Worm (Caenorhabditis elegans) whole organism, young adult: ENCODE results near the gene F48E3.6.
A peak's percentile ranks its signal among the peaks of the same experiment; 100 is the strongest.

Source experiments
- F23B12.7 ChIP-seq: sonication (generic microtip); optimal IDR thresholded peaks from 2 replicates; lab custom pipeline; 2017; ENCODE audit warnings: missing genetic modification characterization, mild to moderate bottlenecking, missing compliant biosample characterization, antibody characterized with exemption, moderate library complexity; ENCODE audit not compliant: insufficient read depth
- F37B4.10 ChIP-seq: fragments of 200-800 bp; sonication (Bioruptor generic); IDR thresholded peaks from 2 replicates; pipeline ENCODE4 v1.3.6; 2022; ENCODE audit warnings: missing genetic modification characterization, missing compliant biosample characterization
- F39B2.1 ChIP-seq: fragments of 200-800 bp; sonication (Bioruptor generic); IDR thresholded peaks from 2 replicates; pipeline ENCODE4 v1.3.6; 2022; ENCODE audit warnings: missing genetic modification reagents, missing genetic modification characterization, missing compliant biosample characterization
- Y53G8AR.9 ChIP-seq: fragments of 200-800 bp; sonication (Bioruptor generic); conservative IDR thresholded peaks from 2 replicates; pipeline ENCODE4 v1.3.6; 2022; ENCODE audit warnings: missing genetic modification reagents, missing genetic modification characterization, missing compliant biosample characterization
- Y56A3A.18 ChIP-seq: fragments of 200-800 bp; sonication (Bioruptor generic); IDR thresholded peaks from 2 replicates; pipeline ENCODE4 v1.3.6; 2022; ENCODE audit warnings: missing genetic modification reagents, missing genetic modification characterization, missing compliant biosample characterization
- Y95B8A.8 ChIP-seq: fragments of 200-800 bp; sonication (Bioruptor generic); IDR thresholded peaks from 2 replicates; pipeline ENCODE4 v1.3.6; 2022; ENCODE audit warnings: missing genetic modification reagents, missing genetic modification characterization, missing compliant biosample characterization
- aptf-2 ChIP-seq: fragments of 200-800 bp; sonication (Bioruptor generic); conservative IDR thresholded peaks from 2 replicates; pipeline ENCODE4 v1.3.6; 2022; ENCODE audit warnings: missing genetic modification reagents, missing genetic modification characterization, missing compliant biosample characterization
- bed-1 ChIP-seq: fragments of 200-800 bp; sonication (Bioruptor generic); IDR thresholded peaks from 2 replicates; pipeline ENCODE4 v1.3.6; 2022; ENCODE audit warnings: missing genetic modification reagents, missing genetic modification characterization, missing compliant biosample characterization
- bed-2 ChIP-seq: fragments of 200-800 bp; sonication (Bioruptor generic); IDR thresholded peaks from 2 replicates; pipeline ENCODE4 v1.3.6; 2022; ENCODE audit warnings: missing genetic modification reagents, missing genetic modification characterization, missing compliant biosample characterization
- cebp-1 ChIP-seq, 2 experiments: fragments of 200-800 bp in 1 of 2; sonication (Bioruptor generic) in 1 of 2; sonication (generic microtip) in 1 of 2; IDR thresholded peaks in 1 of 2; optimal IDR thresholded peaks in 1 of 2; 2 replicates each; pipeline versions ENCODE4 v1.3.6 to Lab custom; 2017 to 2022; ENCODE audit warnings: missing compliant biosample characterization in 2 of 2, missing genetic modification characterization in 2 of 2, mild to moderate bottlenecking in 1 of 2, missing genetic modification reagents in 1 of 2, moderate library complexity in 1 of 2
- ceh-40 ChIP-seq: fragments of 200-800 bp; sonication (Bioruptor generic); IDR thresholded peaks from 2 replicates; pipeline ENCODE4 v1.3.6; 2022; ENCODE audit warnings: missing genetic modification characterization, missing compliant biosample characterization
- ceh-58 ChIP-seq: fragments of 200-800 bp; sonication (Bioruptor generic); IDR thresholded peaks from 2 replicates; pipeline ENCODE4 v1.3.6; 2022; ENCODE audit warnings: missing genetic modification characterization, missing compliant biosample characterization
- die-1 ChIP-seq: sonication (generic microtip); optimal IDR thresholded peaks from 2 replicates; lab custom pipeline; 2016; ENCODE audit warnings: missing genotype, mild to moderate bottlenecking, missing genetic modification characterization, missing compliant biosample characterization
- egl-18 ChIP-seq: fragments of 200-800 bp; sonication (Bioruptor generic); IDR thresholded peaks from 2 replicates; pipeline ENCODE4 v1.3.6; 2022; ENCODE audit warnings: missing genetic modification reagents, missing genetic modification characterization, missing compliant biosample characterization
- egl-44 ChIP-seq: fragments of 200-800 bp; sonication (Bioruptor generic); IDR thresholded peaks from 2 replicates; pipeline ENCODE4 v1.3.6; 2022; ENCODE audit warnings: missing genetic modification reagents, missing genetic modification characterization, missing compliant biosample characterization
- ekl-4 ChIP-seq: fragments of 200-800 bp; sonication (Bioruptor generic); IDR thresholded peaks from 2 replicates; pipeline ENCODE4 v1.3.6; 2022; ENCODE audit warnings: missing genetic modification reagents, missing genetic modification characterization, missing compliant biosample characterization
- hlh-26 ChIP-seq: fragments of 200-800 bp; sonication (Bioruptor generic); conservative IDR thresholded peaks from 2 replicates; pipeline ENCODE4 v1.3.6; 2022; ENCODE audit warnings: missing genetic modification reagents, missing genetic modification characterization, missing compliant biosample characterization
- hmg-1.2 ChIP-seq: fragments of 200-800 bp; sonication (Bioruptor generic); IDR thresholded peaks from 2 replicates; pipeline ENCODE4 v1.3.6; 2022; ENCODE audit warnings: missing genetic modification reagents, missing genetic modification characterization, missing compliant biosample characterization
- hmg-20 ChIP-seq: fragments of 200-800 bp; sonication (Bioruptor generic); IDR thresholded peaks from 2 replicates; pipeline ENCODE4 v1.3.6; 2022; ENCODE audit warnings: missing genetic modification reagents, missing genetic modification characterization, missing compliant biosample characterization
- let-526 ChIP-seq: fragments of 200-800 bp; sonication (Bioruptor generic); IDR thresholded peaks from 2 replicates; pipeline ENCODE4 v1.3.6; 2022; ENCODE audit warnings: missing genetic modification reagents, missing genetic modification characterization, missing compliant biosample characterization
- lin-26 ChIP-seq: fragments of 200-800 bp; sonication (Bioruptor generic); IDR thresholded peaks from 2 replicates; pipeline ENCODE4 v1.3.6; 2022; ENCODE audit warnings: missing genetic modification reagents, missing genetic modification characterization, missing compliant biosample characterization
- lin-35 ChIP-seq, 3 experiments: fragments of 150-350 bp in 2 of 3; sonication (generic microtip) in 1 of 3; optimal IDR thresholded peaks; 2 replicates each; lab custom pipeline; 2014 to 2018; ENCODE audit warnings: missing biosample characterization in 3 of 3, missing genetic modification characterization in 3 of 3, missing genetic modification reagents in 3 of 3
- lin-40 ChIP-seq: sonication (generic microtip); optimal IDR thresholded peaks from 2 replicates; lab custom pipeline; 2016; ENCODE audit warnings: missing genetic modification characterization, mild to moderate bottlenecking, missing compliant biosample characterization, missing genotype, missing genetic modification reagents
- lir-1 ChIP-seq: fragments of 200-800 bp; sonication (Bioruptor generic); conservative IDR thresholded peaks from 2 replicates; pipeline ENCODE4 v1.3.6; 2022; ENCODE audit warnings: missing genetic modification reagents, missing genetic modification characterization, missing compliant biosample characterization
- mcd-1 ChIP-seq: fragments of 200-800 bp; sonication (Bioruptor generic); IDR thresholded peaks from 2 replicates; pipeline ENCODE4 v1.3.6; 2022; ENCODE audit warnings: missing genetic modification reagents, missing genetic modification characterization, missing compliant biosample characterization
- nfya-1 ChIP-seq: sonication (generic microtip); optimal IDR thresholded peaks from 2 replicates; lab custom pipeline; 2017; ENCODE audit warnings: antibody characterized with exemption, missing compliant biosample characterization, missing genetic modification characterization, borderline replicate concordance; ENCODE audit not compliant: insufficient read depth
- nhr-27 ChIP-seq: fragments of 200-800 bp; sonication (Bioruptor generic); optimal IDR thresholded peaks from 2 replicates; lab custom pipeline; 2018; ENCODE audit warnings: mild to moderate bottlenecking, missing genetic modification characterization, moderate library complexity, missing compliant biosample characterization
- pha-4 ChIP-seq: fragments of 150-350 bp; sonication (generic microtip); optimal IDR thresholded peaks from 2 replicates; lab custom pipeline; 2014; ENCODE audit warnings: missing biosample characterization, missing genetic modification reagents, missing genetic modification characterization
- rec-8 ChIP-seq, 2 experiments: sonication (generic microtip); optimal IDR thresholded peaks; 2 replicates each; lab custom pipeline; 2016; ENCODE audit warnings: mild to moderate bottlenecking in 2 of 2, missing genetic modification characterization in 2 of 2, missing genetic modification reagents in 2 of 2, missing genotype in 2 of 2, missing biosample characterization in 1 of 2, missing compliant biosample characterization in 1 of 2, moderate library complexity in 1 of 2
- snpc-1.1 ChIP-seq: sonication (generic microtip); optimal IDR thresholded peaks from 2 replicates; lab custom pipeline; 2017; ENCODE audit warnings: missing genetic modification characterization, mild to moderate bottlenecking, missing compliant biosample characterization, antibody characterized with exemption, moderate library complexity, missing genotype, missing genetic modification reagents; ENCODE audit not compliant: insufficient read depth
- tbx-9 ChIP-seq: sonication (generic microtip); optimal IDR thresholded peaks from 2 replicates; lab custom pipeline; 2016; ENCODE audit warnings: borderline replicate concordance, missing genetic modification characterization, inconsistent platforms, missing compliant biosample characterization
- unc-130 ChIP-seq: sonication (generic microtip); optimal IDR thresholded peaks from 2 replicates; lab custom pipeline; 2016; ENCODE audit warnings: missing genetic modification reagents, missing genetic modification characterization, missing compliant biosample characterization
- zfh-2 ChIP-seq: fragments of 200-800 bp; sonication (Bioruptor generic); conservative IDR thresholded peaks from 2 replicates; pipeline ENCODE4 v1.3.6; 2022; ENCODE audit warnings: missing genetic modification reagents, missing genetic modification characterization, missing compliant biosample characterization
- ztf-18 ChIP-seq: sonication (generic microtip); optimal IDR thresholded peaks from 2 replicates; lab custom pipeline; 2016; ENCODE audit warnings: missing genotype, mild to moderate bottlenecking, missing genetic modification characterization, missing compliant biosample characterization

F48E3.6 gene

ce11 chrX:7532632-7533031, 29.9 kb upstream of the F48E3.6 start, which contains the start of gene ceh-14:
TSS of gene ceh-14 (minus strand) at chrX:7532732.
- TF ChIP-seq egl-18 (GFP tag; lab: Robert Waterston, UW), result no peak
- no peak for TF ChIP-seq Y95B8A.8 (GFP tag; lab: Robert Waterston, UW)
- TF ChIP-seq F39B2.1, result no peak
- TF ChIP-seq F37B4.10 (GFP tag; lab: Robert Waterston, UW), result no peak
- TF ChIP-seq tbx-9 (tag; lab: Kevin White, UChicago), result no peak
- no peak for TF ChIP-seq cebp-1 (GFP tag; IDR thresholded peaks at IDR 0.05; lab: Robert Waterston, UW)
- no peak for TF ChIP-seq cebp-1 (tag; optimal IDR thresholded peaks at IDR 0.05; lab: Kevin White, UChicago)
- no peak for TF ChIP-seq hlh-26
- TF ChIP-seq F23B12.7 (tag; lab: Kevin White, UChicago), result no peak
- no peak for TF ChIP-seq lir-1 (GFP tag; lab: Robert Waterston, UW)
- no peak for TF ChIP-seq mcd-1
- TF ChIP-seq ekl-4 (GFP tag; lab: Robert Waterston, UW), result no peak
- TF ChIP-seq aptf-2 (GFP tag; lab: Robert Waterston, UW), result no peak
- no peak for TF ChIP-seq die-1 (tag; lab: Kevin White, UChicago)
- no peak for TF ChIP-seq egl-44 (GFP tag; lab: Robert Waterston, UW)
- no peak for TF ChIP-seq lin-35 (GFP tag; optimal IDR thresholded peaks at IDR 0.05; lab: Kevin White, UChicago)
- TF ChIP-seq let-526 (GFP tag; lab: Robert Waterston, UW), result no peak
- no peak for TF ChIP-seq hmg-20

DNA sequence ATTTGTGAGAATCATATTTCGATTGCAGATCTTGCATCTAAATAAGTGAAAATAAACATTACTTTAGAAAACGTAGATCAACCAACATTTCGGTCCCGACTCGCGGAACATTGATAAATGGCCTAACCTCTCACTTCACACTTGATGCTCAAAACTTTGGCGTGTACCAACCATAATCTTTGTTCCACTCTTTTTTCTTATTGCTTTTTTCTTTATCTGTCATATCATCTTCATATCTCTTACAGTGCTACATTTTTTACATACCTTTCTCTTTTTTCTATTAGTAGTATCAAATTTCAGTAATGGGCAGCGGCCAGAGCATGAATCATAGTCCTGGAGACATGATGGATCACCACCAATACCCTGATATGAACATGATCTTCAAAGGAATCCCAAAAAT, 22.6 kb upstream of the F48E3.6 start, which contains the start of gene F46C8.3:
Gene F46C8.3, plus strand, starts transcription at position 301 of the 400 bp plus-strand sequence.
- TF ChIP-seq snpc-1.1 (tag; lab: Kevin White, UChicago) (no peak), ceh-58 (GFP tag; lab: Robert Waterston, UW) (no peak), hmg-1.2 (GFP tag; lab: Robert Waterston, UW) (no peak), ztf-18 (tag; lab: Kevin White, UChicago) (no peak), unc-130 (GFP tag; lab: Kevin White, UChicago) (no peak), bed-2 (GFP tag; lab: Robert Waterston, UW) (no peak), nfya-1 (no peak), aptf-2 (GFP tag; lab: Robert Waterston, UW) (no peak), cebp-1 (GFP tag; IDR thresholded peaks at IDR 0.05; lab: Robert Waterston, UW) (no peak), cebp-1 (tag; optimal IDR thresholded peaks at IDR 0.05; lab: Kevin White, UChicago) (no peak), Y56A3A.18 (GFP tag; lab: Robert Waterston, UW) (no peak), hlh-26 (no peak), rec-8 (tag; optimal IDR thresholded peaks at IDR 0.05; lab: Kevin White, UChicago) (no peak), lin-40 (tag; lab: Kevin White, UChicago) (no peak), nhr-27 (tag; lab: Kevin White, UChicago) (no peak), ceh-40 (GFP tag; lab: Robert Waterston, UW) (no peak)

DNA sequence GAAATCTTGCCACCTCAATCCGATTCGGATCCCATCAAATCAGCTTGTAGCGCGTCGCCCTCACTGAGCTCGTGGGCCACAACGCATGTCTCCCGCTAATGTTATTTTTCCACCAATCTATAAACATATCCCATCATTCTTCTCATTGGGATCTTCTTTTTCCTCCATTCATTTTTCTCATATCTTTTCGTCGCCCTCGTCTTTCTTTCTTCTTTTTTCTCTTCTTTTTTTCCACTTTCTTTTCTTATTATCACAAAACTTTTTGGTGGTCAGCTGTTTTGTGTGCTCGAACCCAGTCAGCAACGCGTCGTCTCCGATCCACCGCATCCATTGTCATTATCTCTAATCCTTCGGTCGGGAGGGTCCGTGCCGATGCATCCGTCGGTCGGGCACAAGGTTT, 21.1 kb upstream of the F48E3.6 start:
- TF ChIP-seq lin-40 (tag; lab: Kevin White, UChicago), result no peak
- no peak for TF ChIP-seq bed-1 (GFP tag; lab: Robert Waterston, UW)
- TF ChIP-seq lin-26, result no peak
- TF ChIP-seq zfh-2 (GFP tag; lab: Robert Waterston, UW), result 0 out of 2 replicates have a peak, but pooled peaks have one; percentile 29
- TF ChIP-seq Y53G8AR.9 (GFP tag; lab: Robert Waterston, UW), result no peak
- no peak for TF ChIP-seq pha-4 (tag; lab: Kevin White, UChicago)
